Worm (Caenorhabditis elegans) whole organism, early embryonic: Measurements from ENCODE around the gene C47E12.12.

Source experiments
- B0310.2 ChIP-seq: sonication (generic microtip); optimal IDR thresholded peaks from 2 replicates; lab custom pipeline; 2016; ENCODE audit warnings: mild to moderate bottlenecking, missing genetic modification characterization, missing compliant biosample characterization
- F13C5.2 ChIP-seq: sonication (generic microtip); optimal IDR thresholded peaks from 2 replicates; lab custom pipeline; 2017; ENCODE audit warnings: mild to moderate bottlenecking, missing genetic modification characterization, inconsistent platforms, missing compliant biosample characterization
- aly-1 ChIP-seq: sonication (generic microtip); optimal IDR thresholded peaks from 2 replicates; lab custom pipeline; 2016; ENCODE audit warnings: missing genetic modification characterization, missing compliant biosample characterization
- ama-1 ChIP-seq: fragments of 150-350 bp; optimal IDR thresholded peaks from 2 replicates; lab custom pipeline; 2014
- ceh-13 ChIP-seq: fragments of 200-800 bp; sonication (Bioruptor generic); optimal IDR thresholded peaks from 2 replicates; lab custom pipeline; 2018; ENCODE audit warnings: mild to moderate bottlenecking, missing genetic modification characterization, missing compliant biosample characterization
- ceh-36 ChIP-seq: sonication (generic microtip); optimal IDR thresholded peaks from 2 replicates; lab custom pipeline; 2016; ENCODE audit warnings: missing genetic modification characterization, inconsistent platforms, missing compliant biosample characterization
- ets-7 ChIP-seq: sonication (generic microtip); optimal IDR thresholded peaks from 2 replicates; lab custom pipeline; 2016; ENCODE audit warnings: missing genotype, missing genetic modification characterization, missing compliant biosample characterization
- flt-1 ChIP-seq: fragments of 200-800 bp; sonication (Bioruptor generic); IDR thresholded peaks from 2 replicates; pipeline ENCODE4 v1.3.6; 2022; ENCODE audit warnings: missing genetic modification characterization, missing compliant biosample characterization
- hmbx-1 ChIP-seq: sonication (generic microtip); optimal IDR thresholded peaks from 2 replicates; lab custom pipeline; 2016; ENCODE audit warnings: mild to moderate bottlenecking, missing genetic modification characterization, missing compliant biosample characterization
- hmg-4 ChIP-seq: fragments of 200-800 bp; sonication (Bioruptor generic); optimal IDR thresholded peaks from 2 replicates; lab custom pipeline; 2018; ENCODE audit warnings: mild to moderate bottlenecking, missing genetic modification characterization, missing compliant biosample characterization
- hnd-1 ChIP-seq: sonication (generic microtip); optimal IDR thresholded peaks from 2 replicates; lab custom pipeline; 2016; ENCODE audit warnings: missing genetic modification characterization, missing compliant biosample characterization
- pes-1 ChIP-seq: fragments of 200-800 bp; sonication (Bioruptor generic); IDR thresholded peaks from 2 replicates; pipeline ENCODE4 v1.3.6; 2022; ENCODE audit warnings: missing genetic modification reagents, missing genetic modification characterization, missing compliant biosample characterization
- scrt-1 ChIP-seq: fragments of 200-800 bp; sonication (Bioruptor generic); IDR thresholded peaks from 2 replicates; pipeline ENCODE4 v1.3.6; 2022; ENCODE audit warnings: missing genetic modification characterization, missing compliant biosample characterization
- sea-1 ChIP-seq: fragments of 200-800 bp; sonication (Bioruptor generic); conservative IDR thresholded peaks from 2 replicates; pipeline ENCODE4 v1.3.6; 2022; ENCODE audit warnings: missing genetic modification characterization, missing compliant biosample characterization
- tbx-11 ChIP-seq: fragments of 200-800 bp; sonication (Bioruptor generic); IDR thresholded peaks from 2 replicates; pipeline ENCODE4 v1.3.6; 2022; ENCODE audit warnings: missing genetic modification characterization, missing compliant biosample characterization
- tbx-37 ChIP-seq: fragments of 200-800 bp; sonication (Bioruptor generic); conservative IDR thresholded peaks from 2 replicates; pipeline ENCODE4 v1.3.6; 2022; ENCODE audit warnings: missing genetic modification reagents, missing genetic modification characterization, missing compliant biosample characterization
- tra-4 ChIP-seq: sonication (generic microtip); optimal IDR thresholded peaks from 2 replicates; lab custom pipeline; 2017; ENCODE audit warnings: missing genetic modification characterization, missing compliant biosample characterization

The C47E12.12 gene

ce11 chrIV:9998487-9999218, 26.1 kb upstream of the C47E12.12 start, which contains the start of gene pyp-1:
Gene pyp-1, minus strand, starts transcription at chrIV:9998925.
- TF ChIP-seq F13C5.2 (tag; lab: Kevin White, UChicago) (no peak), tbx-11 (GFP tag; lab: Robert Waterston, UW) (no peak), sea-1 (GFP tag; lab: Robert Waterston, UW) (no peak), tra-4 (tag; lab: Kevin White, UChicago) (no peak), hnd-1 (tag; lab: Kevin White, UChicago) (no peak), ceh-36 (tag; lab: Kevin White, UChicago) (no peak), hmbx-1 (tag; lab: Kevin White, UChicago) (no peak), hmg-4 (no peak), ets-7 (tag; lab: Kevin White, UChicago) (no peak), B0310.2 (no peak)

- no peak for TF ChIP-seq ceh-13 (GFP tag; lab: Kevin White, UChicago)
- TF ChIP-seq ama-1 (lab: Kevin White, UChicago): peak; percentile 61
Measured at ce11 chrIV:9994895-9995394, 22.4 kb upstream of the C47E12.12 start, which contains the start of gene uba-1. Gene uba-1, minus strand, starts transcription at chrIV:9994945.

- no peak for TF ChIP-seq hmg-4
- TF ChIP-seq F13C5.2 (tag; lab: Kevin White, UChicago): no peak
- TF ChIP-seq aly-1: no peak
- TF ChIP-seq hnd-1 (tag; lab: Kevin White, UChicago): no peak
- TF ChIP-seq sea-1 (GFP tag; lab: Robert Waterston, UW): no peak
- no peak for TF ChIP-seq ama-1 (lab: Kevin White, UChicago)
- no peak for TF ChIP-seq ceh-13 (GFP tag; lab: Kevin White, UChicago)
- TF ChIP-seq ceh-36 (tag; lab: Kevin White, UChicago): no peak
- no peak for TF ChIP-seq flt-1 (GFP tag; lab: Robert Waterston, UW)
- no peak for TF ChIP-seq tra-4 (tag; lab: Kevin White, UChicago)
- no peak for TF ChIP-seq tbx-11 (GFP tag; lab: Robert Waterston, UW)
- no peak for TF ChIP-seq B0310.2
- TF ChIP-seq ets-7 (tag; lab: Kevin White, UChicago): no peak
- TF ChIP-seq hmbx-1 (tag; lab: Kevin White, UChicago): no peak
- TF ChIP-seq tbx-37 (GFP tag; lab: Robert Waterston, UW): no peak
- no peak for TF ChIP-seq pes-1
- TF ChIP-seq scrt-1 (GFP tag; lab: Robert Waterston, UW): no peak
Measured at ce11 chrIV:9993403-9994132, 21.0 kb upstream of the C47E12.12 start.

- no peak for TF ChIP-seq sea-1 (GFP tag; lab: Robert Waterston, UW)
- TF ChIP-seq ama-1 (lab: Kevin White, UChicago): no peak
- no peak for TF ChIP-seq ets-7 (tag; lab: Kevin White, UChicago)
- TF ChIP-seq hmbx-1 (tag; lab: Kevin White, UChicago): no peak
- TF ChIP-seq tra-4 (tag; lab: Kevin White, UChicago): no peak
- no peak for TF ChIP-seq B0310.2
- TF ChIP-seq hnd-1 (tag; lab: Kevin White, UChicago): no peak
- TF ChIP-seq scrt-1 (GFP tag; lab: Robert Waterston, UW): no peak
- no peak for TF ChIP-seq tbx-37 (GFP tag; lab: Robert Waterston, UW)
- TF ChIP-seq tbx-11 (GFP tag; lab: Robert Waterston, UW): no peak
Measured at ce11 chrIV:9989416-9989815, 16.9 kb upstream of the C47E12.12 start.

ce11 chrIV:9982895-9983294, 10.4 kb upstream of the C47E12.12 start, which contains the start of gene mam-2:
Gene mam-2, plus strand, starts transcription at chrIV:9983195.
- TF ChIP-seq tra-4 (tag; lab: Kevin White, UChicago) (no peak), tbx-11 (GFP tag; lab: Robert Waterston, UW) (no peak), aly-1 (no peak)

- no peak for TF ChIP-seq ets-7 (tag; lab: Kevin White, UChicago)
Measured at ce11 chrIV:9982226-9982794, 9.8 kb upstream of the C47E12.12 start, which contains the start of gene rrp-1. Gene rrp-1, minus strand, starts transcription at chrIV:9982276.

ce11 chrIV:9977602-9978172, 5.2 kb upstream of the C47E12.12 start, which contains the start of gene dhp-2:
Gene dhp-2, plus strand, starts transcription at chrIV:9978122.
- TF ChIP-seq scrt-1 (GFP tag; lab: Robert Waterston, UW): no peak
- TF ChIP-seq tbx-37 (GFP tag; lab: Robert Waterston, UW): no peak
- TF ChIP-seq ama-1 (lab: Kevin White, UChicago): no peak
- no peak for TF ChIP-seq hmbx-1 (tag; lab: Kevin White, UChicago)
- no peak for TF ChIP-seq ets-7 (tag; lab: Kevin White, UChicago)
- TF ChIP-seq hnd-1 (tag; lab: Kevin White, UChicago): no peak
- no peak for TF ChIP-seq flt-1 (GFP tag; lab: Robert Waterston, UW)
- TF ChIP-seq B0310.2: no peak
- TF ChIP-seq aly-1: no peak
- TF ChIP-seq F13C5.2 (tag; lab: Kevin White, UChicago): no peak
- TF ChIP-seq tbx-11 (GFP tag; lab: Robert Waterston, UW): no peak
- no peak for TF ChIP-seq hmg-4
- no peak for TF ChIP-seq ceh-36 (tag; lab: Kevin White, UChicago)
- no peak for TF ChIP-seq ceh-13 (GFP tag; lab: Kevin White, UChicago)
- TF ChIP-seq sea-1 (GFP tag; lab: Robert Waterston, UW): no peak
- no peak for TF ChIP-seq tra-4 (tag; lab: Kevin White, UChicago)
- no peak for TF ChIP-seq pes-1
